Worm (Caenorhabditis elegans): ENCODE measurements around the gene srx-13.

DNA sequence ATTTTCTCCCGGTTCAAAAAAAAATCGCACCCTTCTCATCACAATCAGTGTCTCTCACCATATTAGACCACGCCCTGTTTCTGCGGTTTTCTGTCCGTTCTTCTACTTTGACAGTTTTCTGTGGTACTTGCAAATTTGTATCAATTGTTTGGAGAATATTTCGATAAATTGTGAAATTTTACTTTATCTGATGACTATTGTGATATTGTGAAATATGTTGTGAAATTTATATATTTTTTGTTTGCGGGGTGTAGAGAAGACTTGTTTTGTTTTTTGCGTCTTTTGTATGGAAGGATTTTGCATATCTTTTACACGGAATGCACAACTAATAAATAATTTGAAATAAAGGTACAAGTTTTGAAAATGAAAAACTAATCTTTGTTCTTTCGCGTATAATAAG lies 48.9 kb upstream of the srx-13 start:
- TF ChIP-seq pha-2 (tag; optimal IDR thresholded peaks at IDR 0.05) (no peak), fkh-10 (GFP tag; optimal IDR thresholded peaks at IDR 0.05) (no peak), elt-4 (tag; optimal IDR thresholded peaks at IDR 0.05) (no peak), pha-4 (tag; optimal IDR thresholded peaks at IDR 0.05) (no peak)

Data from whole organism, late embryonic.